Fruit fly (Drosophila melanogaster) whole organism, embryonic: ENCODE measurements around the gene gdl.

Source experiments
- Ada2b ChIP-seq: fragments of 200-800 bp; sonication (Bioruptor generic); IDR thresholded peaks from 2 replicates; pipeline ENCODE4 v1.3.6; 2022; ENCODE audit warnings: missing biosample characterization, missing genetic modification characterization
- Atf-2 ChIP-seq: fragments of 200-800 bp; sonication (Bioruptor generic); optimal IDR thresholded peaks from 2 replicates; lab custom pipeline; 2016; ENCODE audit warnings: missing biosample characterization, missing genetic modification characterization
- CG10654 ChIP-seq: fragments of 200-800 bp; sonication (Bioruptor generic); optimal IDR thresholded peaks from 2 replicates; lab custom pipeline; 2016; ENCODE audit warnings: missing biosample characterization, missing genetic modification characterization
- CG11398 ChIP-seq: fragments of 200-800 bp; sonication (Bioruptor generic); optimal IDR thresholded peaks from 2 replicates; lab custom pipeline; 2016; ENCODE audit warnings: missing biosample characterization, missing genetic modification characterization
- CG11504 ChIP-seq: fragments of 200-800 bp; sonication (Bioruptor generic); optimal IDR thresholded peaks from 3 replicates; lab custom pipeline; 2019; ENCODE audit warnings: missing biosample characterization, mild to moderate bottlenecking, missing genetic modification characterization, moderate library complexity
- CG11723 ChIP-seq: fragments of 200-800 bp; sonication (Bioruptor generic); optimal IDR thresholded peaks from 2 replicates; lab custom pipeline; 2017; ENCODE audit warnings: missing biosample characterization, mild to moderate bottlenecking, missing genetic modification characterization
- CG2116 ChIP-seq: fragments of 200-800 bp; sonication (Bioruptor generic); optimal IDR thresholded peaks from 3 replicates; lab custom pipeline; 2018; ENCODE audit warnings: missing biosample characterization, mild to moderate bottlenecking, missing genetic modification characterization
- CG2199 ChIP-seq: fragments of 200-800 bp; sonication (Bioruptor generic); IDR thresholded peaks from 3 replicates; pipeline ENCODE4 v1.3.6; 2022; ENCODE audit warnings: missing biosample characterization, missing genetic modification characterization
- CG2202 ChIP-seq: fragments of 200-800 bp; sonication (Bioruptor generic); optimal IDR thresholded peaks from 2 replicates; lab custom pipeline; 2018; ENCODE audit warnings: missing biosample characterization, mild to moderate bottlenecking, missing genetic modification characterization
- CG33557 ChIP-seq: fragments of 200-800 bp; sonication (Bioruptor generic); optimal IDR thresholded peaks from 2 replicates; lab custom pipeline; 2019; ENCODE audit warnings: missing biosample characterization, mild to moderate bottlenecking, missing genetic modification characterization, moderate library complexity
- CG4282 ChIP-seq: fragments of 200-800 bp; sonication (Bioruptor generic); optimal IDR thresholded peaks from 2 replicates; lab custom pipeline; 2016; ENCODE audit warnings: missing biosample characterization, missing genetic modification characterization
- CG6683 ChIP-seq: fragments of 200-800 bp; sonication (Bioruptor generic); optimal IDR thresholded peaks from 2 replicates; lab custom pipeline; 2017; ENCODE audit warnings: missing biosample characterization, mild to moderate bottlenecking, missing genetic modification characterization, missing genetic modification reagents
- CG9215 ChIP-seq: fragments of 200-800 bp; sonication (Bioruptor generic); IDR thresholded peaks from 2 replicates; pipeline ENCODE4 v1.3.6; 2022; ENCODE audit warnings: missing biosample characterization, missing genetic modification characterization
- CG9437 ChIP-seq: fragments of 200-800 bp; sonication (Bioruptor generic); optimal IDR thresholded peaks from 2 replicates; lab custom pipeline; 2018; ENCODE audit warnings: missing biosample characterization, mild to moderate bottlenecking, missing genetic modification characterization
- CG9876 ChIP-seq: fragments of 200-800 bp; sonication (Bioruptor generic); optimal IDR thresholded peaks from 2 replicates; lab custom pipeline; 2016; ENCODE audit warnings: missing biosample characterization, missing genetic modification characterization
- Dek ChIP-seq: fragments of 200-800 bp; sonication (Bioruptor generic); optimal IDR thresholded peaks from 3 replicates; lab custom pipeline; 2019; ENCODE audit warnings: missing biosample characterization, mild to moderate bottlenecking, missing genetic modification characterization, moderate library complexity
- Eip74EF ChIP-seq, 2 experiments: fragments of 200-800 bp in 1 of 2; fragments of >200 bp in 1 of 2; sonication (Bioruptor generic) in 1 of 2; optimal IDR thresholded peaks; 2 replicates each; lab custom pipeline; 2017 to 2019; ENCODE audit warnings: missing biosample characterization in 2 of 2, missing genetic modification characterization in 2 of 2, mild to moderate bottlenecking in 1 of 2, moderate library complexity in 1 of 2
- GATAe ChIP-seq: fragments of 200-800 bp; sonication (Bioruptor generic); conservative IDR thresholded peaks from 2 replicates; pipeline ENCODE4 v1.3.6; 2022; ENCODE audit warnings: missing biosample characterization, missing genetic modification characterization
- Hr51 ChIP-seq, 2 experiments: fragments of 200-800 bp; sonication (Bioruptor generic); optimal IDR thresholded peaks; 2 replicates in 1 of 2; 3 replicates in 1 of 2; lab custom pipeline; 2016 to 2018; ENCODE audit warnings: missing biosample characterization in 2 of 2, missing genetic modification characterization in 2 of 2, mild to moderate bottlenecking in 1 of 2, moderate library complexity in 1 of 2
- Hr78 ChIP-seq, 2 experiments: fragments of 200-800 bp in 1 of 2; fragments of >200 bp in 1 of 2; sonication (Bioruptor generic) in 1 of 2; optimal IDR thresholded peaks; 2 replicates each; lab custom pipeline; 2017 to 2019; ENCODE audit warnings: missing biosample characterization in 2 of 2, missing genetic modification characterization in 2 of 2, mild to moderate bottlenecking in 1 of 2, moderate library complexity in 1 of 2
- Mad ChIP-seq: fragments of 200-800 bp; sonication (Bioruptor generic); optimal IDR thresholded peaks from 2 replicates; lab custom pipeline; 2016; ENCODE audit warnings: missing biosample characterization, missing genetic modification characterization
- Mes4 ChIP-seq: fragments of 200-800 bp; sonication (Bioruptor generic); optimal IDR thresholded peaks from 2 replicates; lab custom pipeline; 2016; ENCODE audit warnings: missing biosample characterization, missing genetic modification characterization
- NK7.1 ChIP-seq: fragments of 200-800 bp; sonication (Bioruptor generic); optimal IDR thresholded peaks from 3 replicates; lab custom pipeline; 2016; ENCODE audit warnings: missing biosample characterization, missing genetic modification characterization
- Rfx ChIP-seq: fragments of 200-800 bp; sonication (Bioruptor generic); IDR thresholded peaks from 2 replicates; pipeline ENCODE4 v1.3.6; 2022; ENCODE audit warnings: missing biosample characterization, missing genetic modification characterization
- Spps ChIP-seq: fragments of 200-800 bp; sonication (Bioruptor generic); optimal IDR thresholded peaks from 2 replicates; lab custom pipeline; 2018; ENCODE audit warnings: missing biosample characterization, mild to moderate bottlenecking, missing genetic modification characterization
- Xbp1 ChIP-seq: fragments of 200-800 bp; sonication (Bioruptor generic); optimal IDR thresholded peaks from 3 replicates; lab custom pipeline; 2016; ENCODE audit warnings: missing biosample characterization, mild to moderate bottlenecking, missing genetic modification characterization
- abd-A ChIP-seq: fragments of 200-800 bp; sonication (Bioruptor generic); optimal IDR thresholded peaks from 3 replicates; lab custom pipeline; 2019; ENCODE audit warnings: missing biosample characterization, mild to moderate bottlenecking, missing genetic modification characterization, moderate library complexity
- disco-r ChIP-seq: fragments of 200-800 bp; sonication (Bioruptor generic); optimal IDR thresholded peaks from 2 replicates; lab custom pipeline; 2016; ENCODE audit warnings: missing biosample characterization, missing genetic modification characterization
- dysf ChIP-seq: fragments of 200-800 bp; sonication (Bioruptor generic); IDR thresholded peaks from 3 replicates; pipeline ENCODE4 v1.3.6; 2022; ENCODE audit warnings: missing biosample characterization, missing genetic modification characterization
- ewg ChIP-seq: fragments of 200-800 bp; sonication (Bioruptor generic); optimal IDR thresholded peaks from 3 replicates; lab custom pipeline; 2017; ENCODE audit warnings: mild to moderate bottlenecking, missing biosample characterization, missing genetic modification reagents, missing genetic modification characterization
- exex ChIP-seq: fragments of 200-800 bp; sonication (Bioruptor generic); optimal IDR thresholded peaks from 4 replicates; lab custom pipeline; 2018; ENCODE audit warnings: missing biosample characterization, mild to moderate bottlenecking, missing genetic modification characterization, moderate library complexity
- gem ChIP-seq: fragments of 200-800 bp; sonication (Bioruptor generic); optimal IDR thresholded peaks from 2 replicates; lab custom pipeline; 2019; ENCODE audit warnings: missing biosample characterization, mild to moderate bottlenecking, missing genetic modification characterization, moderate library complexity
- grau ChIP-seq: fragments of 200-800 bp; optimal IDR thresholded peaks from 3 replicates; lab custom pipeline; 2019; ENCODE audit warnings: missing biosample characterization, mild to moderate bottlenecking, missing genetic modification characterization, moderate library complexity
- gro ChIP-seq: fragments of 200-800 bp; sonication (Bioruptor generic); optimal IDR thresholded peaks from 2 replicates; lab custom pipeline; 2016; ENCODE audit warnings: missing biosample characterization, missing genetic modification characterization
- jumu ChIP-seq: fragments of 200-800 bp; sonication (Bioruptor generic); optimal IDR thresholded peaks from 3 replicates; lab custom pipeline; 2016; ENCODE audit warnings: missing biosample characterization, missing genetic modification characterization
- lmd ChIP-seq: fragments of 200-800 bp; sonication (Bioruptor generic); IDR thresholded peaks from 2 replicates; pipeline ENCODE4 v1.3.6; 2022; ENCODE audit warnings: missing biosample characterization, missing genetic modification characterization
- nau ChIP-seq: fragments of 200-800 bp; sonication (Bioruptor generic); optimal IDR thresholded peaks from 3 replicates; lab custom pipeline; 2017; ENCODE audit warnings: missing biosample characterization, mild to moderate bottlenecking, missing genetic modification characterization, missing genetic modification reagents
- oc ChIP-seq: fragments of 200-800 bp; sonication (Bioruptor generic); optimal IDR thresholded peaks from 2 replicates; lab custom pipeline; 2018; ENCODE audit warnings: missing biosample characterization, mild to moderate bottlenecking, missing genetic modification characterization, moderate library complexity
- pan ChIP-seq, 4 experiments: fragments of >200 bp in 3 of 4; fragments of 200-800 bp in 1 of 4; sonication (Bioruptor generic) in 1 of 4; optimal IDR thresholded peaks in 3 of 4; IDR thresholded peaks in 1 of 4; 2 replicates each; pipeline versions ENCODE4 v1.3.6 to Lab custom; 2017 to 2022; ENCODE audit warnings: missing biosample characterization in 2 of 4, missing genetic modification characterization in 2 of 4, mixed read lengths in 1 of 4
- pum ChIP-seq: fragments of 200-800 bp; sonication (Bioruptor generic); optimal IDR thresholded peaks from 2 replicates; lab custom pipeline; 2016; ENCODE audit warnings: missing biosample characterization, missing genetic modification characterization
- slbo ChIP-seq: fragments of 200-800 bp; sonication (Bioruptor generic); IDR thresholded peaks from 2 replicates; pipeline ENCODE4 v1.3.6; 2022; ENCODE audit warnings: missing biosample characterization, missing genetic modification characterization
- slp2 ChIP-seq: fragments of 200-800 bp; sonication (Bioruptor generic); optimal IDR thresholded peaks from 2 replicates; lab custom pipeline; 2016; ENCODE audit warnings: missing biosample characterization, missing genetic modification characterization
- sna ChIP-seq: fragments of 200-800 bp; sonication (Bioruptor generic); IDR thresholded peaks from 2 replicates; pipeline ENCODE4 v1.3.6; 2022; ENCODE audit warnings: missing biosample characterization, missing genetic modification characterization; ENCODE audit not compliant: partially characterized antibody
- sqz ChIP-seq: fragments of 200-800 bp; sonication (Bioruptor generic); optimal IDR thresholded peaks from 3 replicates; lab custom pipeline; 2018; ENCODE audit warnings: missing biosample characterization, mild to moderate bottlenecking, missing genetic modification characterization
- stc ChIP-seq: fragments of 200-800 bp; sonication (Bioruptor generic); IDR thresholded peaks from 2 replicates; pipeline ENCODE4 v1.3.6; 2022; ENCODE audit warnings: missing biosample characterization, missing genetic modification characterization
- trh ChIP-seq: fragments of 200-800 bp; sonication (Bioruptor generic); optimal IDR thresholded peaks from 2 replicates; lab custom pipeline; 2016; ENCODE audit warnings: missing biosample characterization, missing genetic modification characterization

Gene gdl

DNA sequence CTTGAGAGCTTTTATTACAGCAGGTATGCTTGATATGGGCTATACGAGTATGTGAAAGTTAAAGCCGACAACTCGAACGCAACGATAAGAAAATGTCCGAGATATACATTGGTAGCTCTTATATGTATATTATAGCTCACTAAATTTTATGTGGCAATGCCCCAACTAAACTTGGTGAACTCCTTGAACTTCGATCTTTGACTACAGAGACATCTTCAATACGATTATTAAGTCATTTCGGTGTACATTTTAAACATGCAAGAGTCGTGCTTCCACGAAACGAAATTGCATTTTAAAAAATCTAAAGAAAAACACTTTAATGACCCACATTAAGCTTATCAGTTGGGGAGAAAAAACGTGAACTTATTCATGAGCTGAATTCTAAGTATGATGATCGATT, 27.3 kb downstream of the gdl start:
- TF ChIP-seq exex (peak; percentile 35), CG2199 (peak; percentile 70; the same call in 2 of the 3 replicates), Hr78 (GFP tag; optimal IDR thresholded peaks at IDR 0.05; lab: Kevin White, UChicago) (peak in 1 of 2 experiments; percentile 65), abd-A (tag; lab: Kevin White, UChicago) (no peak)
- TF ChIP-seq, all 482 proteins: peak for 3

DNA sequence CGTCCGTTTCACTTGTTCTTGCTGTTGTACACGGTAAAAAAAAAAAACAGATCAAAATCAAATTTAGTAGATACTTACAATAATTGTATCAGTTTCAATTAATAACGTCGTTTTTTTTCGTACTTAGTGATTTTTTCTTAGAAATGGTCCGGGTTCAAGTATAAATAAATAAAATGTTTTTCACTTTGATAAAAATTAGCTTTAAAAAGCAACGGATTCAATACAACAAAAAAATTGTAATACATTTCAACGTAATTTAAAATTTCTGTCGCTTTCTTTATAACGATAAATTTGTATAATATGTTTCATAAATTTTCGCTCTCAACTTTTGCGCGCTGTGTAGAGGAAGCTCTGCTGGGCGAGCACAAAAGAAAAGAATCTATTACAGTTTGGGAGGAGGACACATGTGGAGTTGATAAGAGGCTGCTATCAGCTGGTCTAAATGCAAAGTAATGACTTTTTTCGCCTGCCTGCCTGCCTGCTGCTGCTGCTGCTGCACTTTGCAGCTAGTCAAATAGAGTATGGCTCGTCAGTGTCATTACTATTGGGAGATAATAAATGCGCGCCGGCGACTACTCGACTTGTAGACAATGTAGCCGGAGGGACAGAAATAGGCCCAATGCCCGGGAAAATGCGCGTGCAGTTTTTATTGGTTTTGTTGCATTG, 28.8 kb downstream of the gdl start:
- TF ChIP-seq gro (GFP tag; lab: Kevin White, UChicago) (peak; percentile 20), disco-r (GFP tag; lab: Kevin White, UChicago) (peak; percentile 29), CG11398 (GFP tag; lab: Kevin White, UChicago) (peak; percentile 1), oc (tag; lab: Kevin White, UChicago) (peak; percentile 58), trh (peak; percentile 63), dysf (GFP tag; lab: Robert Waterston, UW) (peak; percentile 57; the same call in 2 of the 3 replicates), jumu (GFP tag; lab: Kevin White, UChicago) (peak; percentile 1), grau (tag; lab: Kevin White, UChicago) (peak; percentile 78), pum (GFP tag; lab: Kevin White, UChicago) (peak; percentile 46), CG11504 (tag; lab: Kevin White, UChicago) (peak; percentile 85), Atf-2 (peak; percentile 33), slp2 (peak; percentile 32), Mad (GFP tag; lab: Kevin White, UChicago) (peak; percentile 1), CG2116 (GFP tag; lab: Kevin White, UChicago) (peak; percentile 14), ewg (GFP tag; lab: Kevin White, UChicago) (peak; percentile 50), gem (tag; lab: Kevin White, UChicago) (peak; percentile 89), abd-A (tag; lab: Kevin White, UChicago) (no peak), CG4282 (GFP tag; lab: Kevin White, UChicago) (no peak), CG10654 (GFP tag; lab: Kevin White, UChicago) (peak; percentile 33), Hr51 (GFP tag; optimal IDR thresholded peaks at IDR 0.05; lab: Kevin White, UChicago) (peak; percentile 14 to 86), CG9876 (no peak), CG6683 (GFP tag; lab: Kevin White, UChicago) (peak; percentile 6), CG11723 (GFP tag; lab: Kevin White, UChicago) (peak; percentile 15), stc (peak; percentile 62), pan (optimal IDR thresholded peaks at IDR 0.05; lab: Kevin White, UChicago) (no peak), pan (GFP tag; optimal IDR thresholded peaks at IDR 0.05 in 1 of 2, IDR thresholded peaks at IDR 0.05 in 1 of 2) (peak in 1 of 2 experiments; percentile 66), lmd (GFP tag; lab: Robert Waterston, UW) (peak; percentile 67), Mes4 (peak; percentile 2), sna (GFP tag; lab: Robert Waterston, UW) (no peak), nau (peak; percentile 64), CG9215 (GFP tag; lab: Robert Waterston, UW) (peak; percentile 26; the same call in 1 of the 2 replicates), slbo (GFP tag; lab: Robert Waterston, UW) (peak; percentile 57; the same call in 1 of the 2 replicates), CG2199 (peak; percentile 55; the same call in 1 of the 3 replicates), Spps (peak; percentile 35), CG33557 (GFP tag; lab: Kevin White, UChicago) (peak; percentile 46), Rfx (GFP tag; lab: Robert Waterston, UW) (peak; percentile 59), CG2202 (tag; lab: Kevin White, UChicago) (peak; percentile 19), CG9437 (peak; percentile 70), sqz (GFP tag; lab: Kevin White, UChicago) (peak; percentile 32), Ada2b (GFP tag; lab: Robert Waterston, UW) (peak; percentile 35), Xbp1 (peak; percentile 63), Eip74EF (GFP tag; optimal IDR thresholded peaks at IDR 0.05; lab: Kevin White, UChicago) (peak in 1 of 2 experiments; percentile 78), GATAe (GFP tag; lab: Robert Waterston, UW) (no peak), Dek (tag; lab: Kevin White, UChicago) (peak; percentile 43), NK7.1 (peak; percentile 15)
